Worm (Caenorhabditis elegans) whole organism, L1 larva: ENCODE results near the gene F23D12.10.

Source experiments
- egl-13 ChIP-seq: sonication (generic microtip); optimal IDR thresholded peaks from 2 replicates; lab custom pipeline; 2016; ENCODE audit warnings: missing genotype, missing genetic modification reagents, missing genetic modification characterization, missing compliant biosample characterization
- hlh-4 ChIP-seq: sonication (generic microtip); optimal IDR thresholded peaks from 2 replicates; lab custom pipeline; 2016; ENCODE audit warnings: mild to moderate bottlenecking, missing genetic modification characterization, missing compliant biosample characterization
- mep-1 ChIP-seq: fragments of 150-350 bp; optimal IDR thresholded peaks from 2 replicates; lab custom pipeline; 2014; ENCODE audit warnings: missing biosample characterization, missing genetic modification characterization
- nhr-12 ChIP-seq: sonication (generic microtip); optimal IDR thresholded peaks from 2 replicates; lab custom pipeline; 2017; ENCODE audit warnings: missing biosample characterization, missing genetic modification characterization
- nhr-90 ChIP-seq: sonication (generic microtip); optimal IDR thresholded peaks from 2 replicates; lab custom pipeline; 2016; ENCODE audit warnings: mild to moderate bottlenecking, missing genetic modification characterization, missing compliant biosample characterization; ENCODE audit not compliant: poor library complexity
- ztf-4 ChIP-seq: fragments of 150-350 bp; optimal IDR thresholded peaks from 2 replicates; lab custom pipeline; 2014; ENCODE audit warnings: missing biosample characterization, missing genetic modification characterization

DNA sequence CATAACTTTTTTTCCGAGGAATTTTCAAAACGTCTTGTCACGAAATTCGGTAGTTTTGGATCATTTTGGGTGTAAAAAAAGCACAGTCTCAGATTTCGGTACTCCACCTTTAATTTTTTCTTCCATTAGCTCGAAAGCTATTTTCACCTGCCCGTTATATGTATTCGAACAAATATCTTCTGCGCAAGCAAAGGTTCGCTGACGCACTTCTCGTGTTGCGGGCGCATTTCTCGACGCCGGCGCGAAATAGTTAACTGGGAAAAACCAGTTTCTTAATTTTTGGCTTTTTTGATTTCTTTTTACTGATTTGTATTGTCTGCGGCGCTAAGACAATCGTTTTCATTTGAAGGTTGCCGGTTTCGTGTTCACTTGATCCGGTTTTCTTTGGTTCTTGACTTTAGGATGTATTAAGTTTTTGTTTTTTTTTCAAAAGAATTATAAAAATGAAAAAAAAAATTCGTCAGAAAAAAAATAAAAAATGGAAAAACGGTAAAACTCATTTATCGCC is 20.2 kb upstream of the F23D12.10 start:
- TF ChIP-seq hlh-4 (no peak), ztf-4 (tag; lab: Kevin White, UChicago) (no peak), mep-1 (tag; lab: Kevin White, UChicago) (no peak), nhr-12 (tag; lab: Kevin White, UChicago) (no peak), egl-13 (tag; lab: Kevin White, UChicago) (no peak), nhr-90 (tag; lab: Kevin White, UChicago) (no peak)
